Worm (Caenorhabditis elegans) whole organism, midembryonic: Measurements from ENCODE around the gene EGAP5.1.

ENCODE experiments used
- T22C8.4 ChIP-seq: fragments of 200-800 bp; sonication (Bioruptor generic); IDR thresholded peaks from 2 replicates; pipeline ENCODE4 v1.3.6; 2022; ENCODE audit warnings: missing genetic modification characterization, missing compliant biosample characterization
- cog-1 ChIP-seq: sonication (generic microtip); optimal IDR thresholded peaks from 2 replicates; lab custom pipeline; 2016; ENCODE audit warnings: missing genetic modification characterization, missing compliant biosample characterization
- flt-1 ChIP-seq: fragments of 200-800 bp; sonication (Bioruptor generic); IDR thresholded peaks from 2 replicates; pipeline ENCODE4 v1.3.6; 2022; ENCODE audit warnings: missing genetic modification characterization, missing compliant biosample characterization
- klf-2 ChIP-seq: fragments of 200-800 bp; sonication (Bioruptor generic); conservative IDR thresholded peaks from 2 replicates; pipeline ENCODE4 v1.3.6; 2022; ENCODE audit warnings: missing genetic modification reagents, missing genetic modification characterization, missing compliant biosample characterization
- ref-1 ChIP-seq: fragments of 200-800 bp; sonication (Bioruptor generic); conservative IDR thresholded peaks from 2 replicates; pipeline ENCODE4 v1.3.6; 2022; ENCODE audit warnings: missing genetic modification reagents, missing genetic modification characterization, missing compliant biosample characterization
- tab-1 ChIP-seq: fragments of 200-800 bp; sonication (Bioruptor generic); IDR thresholded peaks from 2 replicates; pipeline ENCODE4 v1.3.6; 2022; ENCODE audit warnings: missing genetic modification characterization, missing compliant biosample characterization
- ztf-23 ChIP-seq: fragments of 200-800 bp; sonication (Bioruptor generic); IDR thresholded peaks from 2 replicates; pipeline ENCODE4 v1.3.6; 2022; ENCODE audit warnings: missing genetic modification reagents, missing genetic modification characterization, missing compliant biosample characterization

DNA sequence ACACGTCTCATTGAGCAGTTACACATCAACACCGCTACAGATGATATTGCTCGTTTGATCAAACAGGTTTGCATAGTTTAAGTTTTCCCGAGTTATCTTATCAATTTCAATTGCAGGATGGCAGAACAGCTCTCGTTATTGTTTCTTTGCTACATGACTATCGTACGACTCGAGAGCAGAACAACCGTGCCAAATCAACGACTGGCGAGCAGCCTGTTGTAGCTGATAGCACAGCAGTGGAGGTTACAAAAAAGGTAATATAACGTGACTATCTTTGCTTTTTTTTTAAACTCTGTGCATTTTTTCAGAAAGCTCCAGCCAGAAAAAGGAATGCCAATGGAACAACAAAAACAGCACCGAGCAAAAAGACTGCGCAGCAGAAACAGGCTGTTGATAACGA is 39.5 kb downstream of the EGAP5.1 start:
- TF ChIP-seq T22C8.4 (GFP tag; lab: Robert Waterston, UW) (no peak), cog-1 (tag; lab: Kevin White, UChicago) (no peak), ztf-23 (GFP tag; lab: Robert Waterston, UW) (no peak), klf-2 (GFP tag; lab: Robert Waterston, UW) (no peak), flt-1 (GFP tag; lab: Robert Waterston, UW) (no peak), ref-1 (GFP tag; lab: Robert Waterston, UW) (no peak), tab-1 (GFP tag; lab: Robert Waterston, UW) (no peak)
